Fruit fly (Drosophila melanogaster) whole organism, pupa: Measurements from ENCODE around the gene LanA.

Experiments
- CG10348 ChIP-seq: fragments of 200-800 bp; sonication (Bioruptor generic); IDR thresholded peaks from 2 replicates; pipeline ENCODE4 v1.3.6; 2022; ENCODE audit warnings: missing biosample characterization, missing genetic modification characterization
- CG12605 ChIP-seq: fragments of 200-800 bp; sonication (Bioruptor generic); IDR thresholded peaks from 2 replicates; pipeline ENCODE4 v1.3.6; 2022; ENCODE audit warnings: missing biosample characterization, missing genetic modification characterization
- CG13204 ChIP-seq: fragments of 200-800 bp; sonication (Bioruptor generic); optimal IDR thresholded peaks from 2 replicates; lab custom pipeline; 2018; ENCODE audit warnings: missing biosample characterization, mild to moderate bottlenecking, missing genetic modification characterization, moderate library complexity
- CG14655 ChIP-seq: fragments of 200-800 bp; sonication (Bioruptor generic); optimal IDR thresholded peaks from 3 replicates; lab custom pipeline; 2017; ENCODE audit warnings: mild to moderate bottlenecking, missing biosample characterization, missing genetic modification reagents, missing genetic modification characterization
- CG15710 ChIP-seq: fragments of 200-800 bp; sonication (Bioruptor generic); optimal IDR thresholded peaks from 2 replicates; lab custom pipeline; 2018; ENCODE audit warnings: missing biosample characterization, mild to moderate bottlenecking, missing genetic modification characterization, moderate library complexity
- CG17806 ChIP-seq: fragments of 200-800 bp; sonication (Bioruptor generic); optimal IDR thresholded peaks from 2 replicates; lab custom pipeline; 2018; ENCODE audit warnings: missing biosample characterization, mild to moderate bottlenecking, missing genetic modification characterization, moderate library complexity
- CG32121 ChIP-seq: fragments of 200-800 bp; sonication (Bioruptor generic); IDR thresholded peaks from 2 replicates; pipeline ENCODE4 v1.3.6; 2022; ENCODE audit warnings: missing biosample characterization, missing genetic modification characterization
- CG34367 ChIP-seq: fragments of 200-800 bp; sonication (Bioruptor generic); optimal IDR thresholded peaks from 2 replicates; lab custom pipeline; 2018; ENCODE audit warnings: missing biosample characterization, mild to moderate bottlenecking, missing genetic modification characterization
- CG4496 ChIP-seq: fragments of 200-800 bp; sonication (Bioruptor generic); IDR thresholded peaks from 3 replicates; pipeline ENCODE4 v1.3.6; 2022; ENCODE audit warnings: missing biosample characterization, missing genetic modification characterization
- CG8159 ChIP-seq: fragments of 200-800 bp; sonication (Bioruptor generic); optimal IDR thresholded peaks from 3 replicates; lab custom pipeline; 2018; ENCODE audit warnings: missing biosample characterization, mild to moderate bottlenecking, missing genetic modification characterization, moderate library complexity
- CG8301 ChIP-seq: fragments of 200-800 bp; sonication (Bioruptor generic); optimal IDR thresholded peaks from 2 replicates; lab custom pipeline; 2018; ENCODE audit warnings: missing biosample characterization, mild to moderate bottlenecking, missing genetic modification characterization
- CG9948 ChIP-seq: fragments of 200-800 bp; sonication (Bioruptor generic); optimal IDR thresholded peaks from 2 replicates; lab custom pipeline; 2018; ENCODE audit warnings: missing biosample characterization, mild to moderate bottlenecking, missing genetic modification characterization, moderate library complexity
- D1 ChIP-seq: fragments of 200-800 bp; sonication (Bioruptor generic); optimal IDR thresholded peaks from 2 replicates; lab custom pipeline; 2018; ENCODE audit warnings: missing biosample characterization, mild to moderate bottlenecking, missing genetic modification characterization, moderate library complexity
- EcR ChIP-seq: fragments of 200-800 bp; sonication (Bioruptor generic); optimal IDR thresholded peaks from 3 replicates; lab custom pipeline; 2019; ENCODE audit warnings: missing biosample characterization, missing genetic modification characterization, mild to moderate bottlenecking, moderate library complexity, missing genetic modification reagents
- Ets98B ChIP-seq: fragments of 200-800 bp; sonication (Bioruptor generic); IDR thresholded peaks from 2 replicates; pipeline ENCODE4 v1.3.6; 2022; ENCODE audit warnings: missing biosample characterization, missing genetic modification characterization
- Pif1A ChIP-seq: fragments of 200-800 bp; sonication (Bioruptor generic); optimal IDR thresholded peaks from 3 replicates; lab custom pipeline; 2016; ENCODE audit warnings: missing biosample characterization, missing genetic modification characterization
- Pif1B ChIP-seq: fragments of 200-800 bp; sonication (Bioruptor generic); optimal IDR thresholded peaks from 3 replicates; lab custom pipeline; 2016; ENCODE audit warnings: missing biosample characterization, missing genetic modification characterization
- Snoo ChIP-seq: fragments of 200-800 bp; sonication (Bioruptor generic); optimal IDR thresholded peaks from 3 replicates; lab custom pipeline; 2017; ENCODE audit warnings: missing biosample characterization, mild to moderate bottlenecking, missing genetic modification characterization, inconsistent platforms
- fd96Ca ChIP-seq: fragments of 200-800 bp; sonication (Bioruptor generic); IDR thresholded peaks from 3 replicates; pipeline ENCODE4 v1.3.6; 2022; ENCODE audit warnings: missing biosample characterization, missing genetic modification characterization
- gl ChIP-seq: fragments of 200-800 bp; sonication (Bioruptor generic); optimal IDR thresholded peaks from 2 replicates; lab custom pipeline; 2018; ENCODE audit warnings: missing biosample characterization, mild to moderate bottlenecking, missing genetic modification characterization
- rn ChIP-seq: fragments of 200-800 bp; sonication (Bioruptor generic); IDR thresholded peaks from 2 replicates; pipeline ENCODE4 v1.3.6; 2022; ENCODE audit warnings: missing biosample characterization, missing genetic modification characterization

Gene LanA

DNA sequence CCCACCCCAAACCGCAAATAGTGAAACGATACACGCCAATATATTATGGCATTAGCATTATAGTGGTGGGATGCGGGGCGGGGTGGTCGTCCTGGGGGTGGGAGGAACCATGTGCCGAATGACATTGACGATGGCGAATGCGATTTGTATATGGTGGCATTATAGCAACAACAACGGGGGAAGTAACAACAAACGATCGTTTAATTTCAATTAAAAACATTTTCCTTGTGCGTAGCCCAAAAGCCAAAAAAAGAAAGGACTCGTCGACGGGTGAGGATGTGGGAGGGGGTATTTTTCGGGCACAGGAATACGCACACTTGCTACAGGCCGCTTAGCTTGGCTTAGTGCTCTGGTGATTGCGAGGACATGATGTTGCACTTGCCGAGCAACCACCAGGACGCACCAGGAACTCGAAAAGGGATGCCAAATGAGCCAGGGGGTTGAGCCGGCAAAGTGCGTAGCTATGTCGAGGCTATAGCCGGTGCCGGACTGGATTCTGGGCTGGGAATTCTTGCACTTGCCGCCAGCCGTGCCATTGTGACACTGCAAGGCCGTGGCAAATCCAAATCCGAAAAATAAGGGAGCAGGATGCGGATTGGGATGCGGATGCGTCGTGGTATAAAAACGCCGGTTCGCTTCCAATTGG lies 55.2 kb downstream of the LanA start, which contains the start of gene Prdm13:
Prdm13 (plus strand) TSS at position 645 of the 646 bp plus-strand sequence.
- TF ChIP-seq CG34367 (tag; lab: Kevin White, UChicago) (no peak), Snoo (no peak), CG10348 (GFP tag; lab: Robert Waterston, UW) (no peak), EcR (no peak)

dm6 chr3L:6161997-6162396 lies 55.8 kb downstream of the LanA start:
- TF ChIP-seq Snoo (no peak), CG17806 (no peak), CG9948 (tag; lab: Kevin White, UChicago) (no peak), fd96Ca (GFP tag; lab: Robert Waterston, UW) (no peak), CG4496 (GFP tag; lab: Robert Waterston, UW) (no peak), Pif1A (GFP tag; lab: Kevin White, UChicago) (no peak), CG8159 (tag; lab: Kevin White, UChicago) (no peak), rn (GFP tag; lab: Robert Waterston, UW) (no peak), CG8301 (tag; lab: Kevin White, UChicago) (no peak)

DNA sequence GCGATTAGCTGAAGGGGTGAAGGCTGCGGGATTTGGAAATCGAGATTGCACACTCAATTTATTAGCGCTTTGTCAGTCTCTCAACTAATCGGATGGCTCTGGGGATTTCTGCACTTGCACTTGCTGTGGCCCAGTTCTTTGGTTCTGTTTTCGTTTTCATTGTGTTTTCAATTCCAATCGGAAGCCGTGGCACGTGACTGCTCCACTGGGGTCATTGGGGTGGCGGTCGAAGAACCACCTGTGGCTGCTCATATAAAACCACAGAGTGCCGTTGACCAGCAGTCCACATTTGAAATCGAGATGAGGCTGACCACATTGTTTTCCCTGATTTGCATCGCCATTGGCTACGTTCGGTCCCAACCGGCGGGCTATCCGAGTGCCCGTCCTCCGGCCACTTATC lies 57.3 kb downstream of the LanA start, which contains the start of gene Cpr65Az:
Cpr65Az (plus strand) TSS at position 301 of the 400 bp plus-strand sequence.
- TF ChIP-seq rn (GFP tag; lab: Robert Waterston, UW) (no peak), CG17806 (no peak), D1 (no peak), CG10348 (GFP tag; lab: Robert Waterston, UW) (no peak), Pif1B (GFP tag; lab: Kevin White, UChicago) (no peak), fd96Ca (GFP tag; lab: Robert Waterston, UW) (no peak), EcR (no peak), Snoo (no peak), CG13204 (GFP tag; lab: Kevin White, UChicago) (no peak), CG8301 (tag; lab: Kevin White, UChicago) (no peak), gl (tag; lab: Kevin White, UChicago) (no peak), CG12605 (GFP tag; lab: Robert Waterston, UW) (no peak), CG34367 (tag; lab: Kevin White, UChicago) (no peak), CG9948 (tag; lab: Kevin White, UChicago) (no peak), CG32121 (GFP tag; lab: Robert Waterston, UW) (no peak), Pif1A (GFP tag; lab: Kevin White, UChicago) (no peak), CG8159 (tag; lab: Kevin White, UChicago) (no peak), CG4496 (GFP tag; lab: Robert Waterston, UW) (no peak), Ets98B (GFP tag; lab: Robert Waterston, UW) (no peak)

DNA sequence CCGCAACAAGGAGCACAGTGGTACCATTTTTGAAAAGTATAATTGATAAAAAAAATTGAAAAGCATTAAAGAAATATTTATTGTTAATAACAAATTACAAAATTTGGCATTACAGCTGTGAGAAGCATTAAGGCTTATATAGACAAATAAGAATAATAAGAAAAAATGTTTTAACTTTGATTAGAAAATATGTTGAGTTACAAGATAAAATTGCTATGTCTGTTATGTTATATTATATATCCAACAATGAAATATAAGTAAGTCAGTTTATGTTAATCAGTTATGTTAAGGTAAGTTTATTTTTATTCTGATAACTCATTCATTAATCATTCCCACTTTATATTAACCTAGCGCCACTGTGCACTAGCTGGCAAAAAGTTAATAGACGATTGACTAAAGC lies 58.0 kb downstream of the LanA start:
- TF ChIP-seq CG10348 (GFP tag; lab: Robert Waterston, UW), result no peak
- TF ChIP-seq CG34367 (tag; lab: Kevin White, UChicago), result no peak
- TF ChIP-seq CG13204 (GFP tag; lab: Kevin White, UChicago), result no peak
- no peak for TF ChIP-seq CG9948 (tag; lab: Kevin White, UChicago)
- no peak for TF ChIP-seq CG8159 (tag; lab: Kevin White, UChicago)
- TF ChIP-seq Pif1B (GFP tag; lab: Kevin White, UChicago), result no peak
- no peak for TF ChIP-seq D1
- no peak for TF ChIP-seq CG14655 (GFP tag; lab: Kevin White, UChicago)
- no peak for TF ChIP-seq EcR
- TF ChIP-seq CG15710 (tag; lab: Kevin White, UChicago), result no peak
- no peak for TF ChIP-seq CG8301 (tag; lab: Kevin White, UChicago)
- TF ChIP-seq Ets98B (GFP tag; lab: Robert Waterston, UW), result no peak

DNA sequence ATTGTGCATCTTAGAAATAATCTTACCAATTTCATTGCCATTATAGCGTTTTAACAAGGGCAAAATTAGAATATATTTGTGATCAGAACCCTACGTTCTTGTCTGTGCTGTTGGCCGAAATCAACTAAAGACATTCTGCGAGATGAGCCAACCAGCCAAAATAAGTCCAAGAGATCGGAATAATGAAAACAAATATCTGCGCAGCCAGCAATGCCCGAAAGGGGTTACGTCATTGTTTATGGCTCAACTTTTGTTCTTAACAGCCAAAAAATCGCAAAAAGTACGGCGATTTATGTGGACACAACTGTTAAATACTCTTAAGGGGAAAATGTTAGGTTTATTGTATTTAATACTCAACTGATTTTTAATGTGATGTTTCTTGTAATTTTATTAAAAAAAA lies 59.3 kb downstream of the LanA start, which contains the start of gene Cpr65Ay:
Cpr65Ay (minus strand) TSS at position 101 of the 400 bp plus-strand sequence.
- TF ChIP-seq Snoo (no peak), EcR (no peak), D1 (no peak), Pif1A (GFP tag; lab: Kevin White, UChicago) (no peak), CG15710 (tag; lab: Kevin White, UChicago) (no peak), CG14655 (GFP tag; lab: Kevin White, UChicago) (no peak), CG4496 (GFP tag; lab: Robert Waterston, UW) (no peak)

DNA sequence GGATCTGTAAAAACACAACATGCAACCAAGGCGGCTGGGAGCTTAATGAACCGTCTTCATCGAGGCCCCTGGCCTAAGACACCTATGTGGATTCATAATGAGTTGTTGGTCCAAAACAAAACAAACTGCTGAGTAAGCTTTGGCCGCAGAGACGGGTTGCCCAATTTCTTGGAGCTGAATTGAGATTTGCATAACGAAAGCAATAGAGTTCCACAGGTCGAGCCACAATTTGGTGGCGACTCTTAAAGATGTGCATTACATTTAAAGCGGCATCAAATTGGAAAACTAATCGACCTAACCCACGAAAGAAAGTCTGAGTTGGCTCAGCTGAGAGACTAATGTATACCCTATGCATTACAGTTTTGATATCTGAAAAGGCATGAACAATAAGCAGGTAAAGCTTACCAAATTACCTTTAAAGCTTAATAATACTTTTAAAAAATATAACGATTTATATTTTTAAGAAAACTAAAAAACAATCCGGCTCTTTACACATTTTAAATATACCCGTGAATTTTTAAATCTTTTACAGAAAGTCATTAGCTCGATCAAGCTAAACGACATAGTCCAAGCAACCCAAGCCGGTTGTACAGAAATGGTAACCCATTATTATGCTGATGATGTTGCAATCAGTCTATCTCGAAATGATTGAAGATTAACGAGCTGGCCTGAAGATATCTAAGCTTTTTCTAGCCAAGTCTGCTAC lies 60.3 kb downstream of the LanA start, which contains the start of gene CG13297:
CG13297 (minus strand) TSS at position 51 of the 706 bp plus-strand sequence.
- TF ChIP-seq CG4496 (GFP tag; lab: Robert Waterston, UW) (no peak), gl (tag; lab: Kevin White, UChicago) (no peak), CG12605 (GFP tag; lab: Robert Waterston, UW) (no peak), CG34367 (tag; lab: Kevin White, UChicago) (no peak), rn (GFP tag; lab: Robert Waterston, UW) (no peak), Ets98B (GFP tag; lab: Robert Waterston, UW) (no peak), CG13204 (GFP tag; lab: Kevin White, UChicago) (no peak), CG15710 (tag; lab: Kevin White, UChicago) (no peak), D1 (no peak), Pif1A (GFP tag; lab: Kevin White, UChicago) (no peak), Pif1B (GFP tag; lab: Kevin White, UChicago) (no peak), CG32121 (GFP tag; lab: Robert Waterston, UW) (no peak; the same call in 1 of the 2 replicates)
